Worm (Caenorhabditis elegans) whole organism, midembryonic: ENCODE data around the gene fust-1.

Experiments used
- cog-1 ChIP-seq: sonication (generic microtip); optimal IDR thresholded peaks from 2 replicates; lab custom pipeline; 2016; ENCODE audit warnings: missing genetic modification characterization, missing compliant biosample characterization
- flt-1 ChIP-seq: fragments of 200-800 bp; sonication (Bioruptor generic); IDR thresholded peaks from 2 replicates; pipeline ENCODE4 v1.3.6; 2022; ENCODE audit warnings: missing genetic modification characterization, missing compliant biosample characterization
- ztf-29 ChIP-seq: fragments of 200-800 bp; sonication (Bioruptor generic); IDR thresholded peaks from 2 replicates; pipeline ENCODE4 v1.3.6; 2022; ENCODE audit warnings: missing genetic modification reagents, missing genetic modification characterization, missing compliant biosample characterization

DNA sequence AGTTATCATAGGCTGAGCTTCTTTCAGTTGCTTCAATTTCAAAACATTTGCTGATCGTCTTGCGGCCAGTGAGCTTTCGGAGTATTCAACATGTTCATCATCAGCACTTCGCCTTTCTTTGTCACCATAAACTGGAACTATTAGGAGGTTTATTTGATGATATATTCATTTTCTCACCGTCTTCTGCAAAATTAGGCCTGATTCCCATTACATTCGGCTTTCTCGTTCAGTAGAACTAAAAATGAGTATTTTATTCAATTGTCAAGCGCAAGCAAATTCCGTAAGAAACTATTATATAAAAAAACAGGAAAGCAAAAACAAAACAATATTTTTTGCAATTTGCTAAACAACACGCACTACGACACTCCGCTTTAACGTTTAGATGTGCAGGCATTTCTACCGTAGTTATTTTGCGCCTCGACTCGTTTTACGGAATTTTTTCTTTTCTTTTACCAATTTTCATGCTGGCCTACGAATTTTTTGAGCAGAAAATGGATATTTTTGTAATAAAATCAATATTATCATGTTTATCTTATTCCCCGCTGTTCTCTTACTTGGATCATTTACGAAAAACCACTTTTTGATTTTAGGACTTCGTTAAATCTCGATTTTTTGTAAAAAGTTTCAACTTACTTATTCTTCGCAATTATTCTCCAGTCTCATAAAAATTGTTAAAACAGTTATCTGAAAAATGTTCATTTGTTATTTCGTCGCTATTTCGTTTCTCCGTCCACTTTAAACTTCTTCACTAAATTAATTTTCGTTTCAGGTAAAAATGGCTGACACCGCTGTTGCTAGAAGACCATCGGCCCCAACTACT, 47.4 kb upstream of the fust-1 start, which contains the start of the genes farl-11 and rpl-33:
- TF ChIP-seq cog-1 (tag; lab: Kevin White, UChicago) (no peak), flt-1 (0 out of 2 replicates have a peak, but pooled peaks have one; percentile 32), ztf-29 (GFP tag; lab: Robert Waterston, UW) (no peak)
